Fruit fly (Drosophila melanogaster): ENCODE measurements around the gene shps.

The shps gene

DNA sequence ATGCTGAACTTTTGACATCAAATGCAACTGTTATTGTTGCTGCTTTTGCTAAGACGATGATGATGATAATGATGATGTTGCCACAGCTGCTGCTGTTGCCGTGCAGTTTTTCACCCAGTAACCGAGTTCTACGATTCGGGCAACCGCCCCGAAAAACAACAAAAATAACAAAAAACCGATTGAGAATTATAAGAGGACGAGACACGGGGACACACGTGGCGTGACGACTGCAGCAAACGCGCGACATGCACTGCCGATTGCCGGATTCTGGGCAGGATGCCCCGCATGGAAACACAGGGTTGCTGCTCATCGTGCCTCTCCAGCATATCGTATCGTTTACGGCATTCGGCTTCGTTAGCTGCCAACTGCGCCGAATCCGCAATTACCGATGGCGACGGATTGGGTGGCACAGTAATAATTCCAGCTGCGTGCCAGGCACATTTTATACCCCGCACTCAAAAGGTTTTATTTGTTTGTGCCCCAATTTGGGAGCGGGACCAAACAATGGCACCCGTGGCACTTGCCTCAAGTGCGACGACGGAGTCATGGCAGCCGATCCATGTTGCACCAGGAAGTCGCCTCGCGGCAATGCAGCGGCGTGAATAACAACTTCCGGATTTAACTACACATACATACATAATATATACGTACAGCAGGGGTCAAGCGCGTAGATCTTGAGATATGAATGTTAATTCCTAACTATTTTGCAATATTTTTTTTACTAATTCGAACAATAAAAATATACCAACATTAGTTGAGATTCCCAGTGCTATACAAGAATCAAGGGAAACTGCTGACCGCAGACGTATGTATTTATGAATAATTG, 15.6 kb upstream of the shps start (continued):
- TF ChIP-seq CrebB (tag; optimal IDR thresholded peaks at IDR 0.05) (no peak), MBD-R2 (GFP tag; IDR thresholded peaks at IDR 0.05) (no peak), CG2678 (tag; optimal IDR thresholded peaks at IDR 0.05) (peak; percentile 2), sqz (GFP tag; optimal IDR thresholded peaks at IDR 0.05) (no peak), ftz-f1 (GFP tag; optimal IDR thresholded peaks at IDR 0.05) (no peak), C15 (GFP tag; IDR thresholded peaks at IDR 0.05) (no peak), CG4360 (GFP tag; IDR thresholded peaks at IDR 0.05) (peak; percentile 49; the same call in 1 of the 2 replicates), sisA (GFP tag; IDR thresholded peaks at IDR 0.05) (no peak), dysf (GFP tag; IDR thresholded peaks at IDR 0.05) (0 out of 3 replicates have a peak, but pooled peaks have one; percentile 14), CG4854 (GFP tag; optimal IDR thresholded peaks at IDR 0.05) (no peak), CG18262 (tag; optimal IDR thresholded peaks at IDR 0.05) (peak; percentile 22), B-H2 (GFP tag; optimal IDR thresholded peaks at IDR 0.05) (no peak), CG7963 (GFP tag; IDR thresholded peaks at IDR 0.05; ENCODE audit: partially characterized antibody) (no peak), CG4282 (GFP tag; optimal IDR thresholded peaks at IDR 0.05) (no peak), CG11093 (GFP tag; IDR thresholded peaks at IDR 0.05) (no peak), tio (GFP tag; optimal IDR thresholded peaks at IDR 0.05) (no peak), her (GFP tag; optimal IDR thresholded peaks at IDR 0.05) (no peak), E2f2 (GFP tag; IDR thresholded peaks at IDR 0.05) (no peak), ab (GFP tag; optimal IDR thresholded peaks at IDR 0.05) (no peak), Mad (GFP tag; optimal IDR thresholded peaks at IDR 0.05) (no peak), Opbp (GFP tag; IDR thresholded peaks at IDR 0.05; ENCODE audit: partially characterized antibody) (0 out of 3 replicates have a peak, but pooled peaks have one; percentile 13), pan (optimal IDR thresholded peaks at IDR 0.05) (no peak), pan (GFP tag; optimal IDR thresholded peaks at IDR 0.05 in 1 of 2, IDR thresholded peaks at IDR 0.05 in 1 of 2) (no peak), Elba2 (GFP tag; optimal IDR thresholded peaks at IDR 0.05) (peak; percentile 4), CG7987 (GFP tag; optimal IDR thresholded peaks at IDR 0.05) (no peak), Med (GFP tag) (peak; percentile 71), CG6765 (GFP tag; optimal IDR thresholded peaks at IDR 0.05) (no peak), D19B (GFP tag; optimal IDR thresholded peaks at IDR 0.05) (peak; percentile 82), CG14860 (GFP tag; IDR thresholded peaks at IDR 0.05; ENCODE audit: partially characterized antibody) (no peak), Ets65A (GFP tag) (peak; percentile 37), ci (GFP tag; IDR thresholded peaks at IDR 0.05) (0 out of 3 replicates have a peak, but pooled peaks have one; percentile 11), mld (GFP tag; IDR thresholded peaks at IDR 0.05; ENCODE audit: partially characterized antibody) (no peak), corto (GFP tag; optimal IDR thresholded peaks at IDR 0.05) (no peak), HLH54F (GFP tag; optimal IDR thresholded peaks at IDR 0.05) (no peak), CG6813 (GFP tag; optimal IDR thresholded peaks at IDR 0.05) (no peak), Xbp1 (GFP tag; optimal IDR thresholded peaks at IDR 0.05) (no peak), dati (GFP tag; IDR thresholded peaks at IDR 0.05) (no peak), Bdp1 (GFP tag; optimal IDR thresholded peaks at IDR 0.05) (peak; percentile 58), Dbx (GFP tag; IDR thresholded peaks at IDR 0.05) (no peak), Sry-δ (GFP tag; optimal IDR thresholded peaks at IDR 0.05) (no peak), Sox100B (GFP tag; optimal IDR thresholded peaks at IDR 0.05) (no peak), croc (GFP tag; conservative IDR thresholded peaks at IDR 0.05) (no peak), prd (optimal IDR thresholded peaks at IDR 0.05) (no peak), prd (GFP tag; IDR thresholded peaks at IDR 0.05) (0 out of 3 replicates have a peak, but pooled peaks have one; percentile 28), pzg (GFP tag; optimal IDR thresholded peaks at IDR 0.05) (peak; percentile 1), NC2α (GFP tag; optimal IDR thresholded peaks at IDR 0.05) (no peak), Xrp1 (GFP tag; IDR thresholded peaks at IDR 0.05) (peak; percentile 22; the same call in 1 of the 2 replicates), Gsc (GFP tag; IDR thresholded peaks at IDR 0.05) (no peak), Hsf (GFP tag; optimal IDR thresholded peaks at IDR 0.05) (no peak), CG12155 (GFP tag; optimal IDR thresholded peaks at IDR 0.05) (no peak)

Measured in whole organism, embryonic.